Fruit fly (Drosophila melanogaster): ENCODE data around the gene Sfp65A.

The Sfp65A gene

DNA sequence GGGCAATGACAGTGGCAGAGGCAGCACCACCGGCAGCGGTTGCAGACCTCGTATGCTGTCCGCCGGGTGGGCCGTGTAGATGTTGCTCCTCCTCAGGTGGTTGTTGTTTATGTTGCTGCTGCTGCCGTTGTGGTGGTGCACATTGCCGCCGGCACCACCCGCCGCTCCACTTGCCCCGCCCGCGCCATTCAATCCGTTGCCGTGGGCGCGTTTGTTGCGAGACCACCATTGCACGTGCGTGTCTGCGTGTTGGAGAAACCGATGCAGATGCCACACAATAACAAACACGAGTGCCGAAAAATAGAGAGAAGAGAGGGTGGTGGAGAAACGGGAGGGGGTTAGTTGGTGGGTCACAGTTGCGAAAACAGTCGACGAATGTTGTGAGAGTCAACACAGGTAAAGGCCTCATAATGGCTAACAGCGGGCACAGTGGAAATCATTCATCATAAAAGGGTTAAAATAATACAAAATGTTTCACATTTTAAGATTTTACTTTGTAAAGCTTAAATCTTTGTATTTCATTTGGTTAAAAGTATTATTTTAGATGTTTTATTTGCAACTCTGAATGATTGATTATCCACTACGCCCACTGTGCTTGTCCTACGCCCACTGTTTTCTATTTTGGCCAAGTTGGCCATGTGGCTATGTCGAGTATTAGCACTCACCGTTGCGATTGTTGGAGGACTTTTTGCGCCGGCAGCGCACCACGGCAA is 18.5 kb upstream of the Sfp65A start:
- TF ChIP-seq CG7101 (tag; optimal IDR thresholded peaks at IDR 0.05) = no peak
- no peak for TF ChIP-seq bab1 (GFP tag; optimal IDR thresholded peaks at IDR 0.05)
- no peak for TF ChIP-seq CG11617 (GFP tag; optimal IDR thresholded peaks at IDR 0.05)
- no peak for TF ChIP-seq tj (GFP tag; optimal IDR thresholded peaks at IDR 0.05)
- TF ChIP-seq cnc (optimal IDR thresholded peaks at IDR 0.05) = no peak
- TF ChIP-seq Mnt (GFP tag; optimal IDR thresholded peaks at IDR 0.05) = no peak
- no peak for TF ChIP-seq CG14711 (tag; optimal IDR thresholded peaks at IDR 0.05)
- TF ChIP-seq Hr96 (GFP tag; optimal IDR thresholded peaks at IDR 0.05) = no peak
- no peak for TF ChIP-seq CG7045 (GFP tag; optimal IDR thresholded peaks at IDR 0.05)
- no peak for TF ChIP-seq CG12768 (GFP tag; optimal IDR thresholded peaks at IDR 0.05)
- no peak for TF ChIP-seq CG5204 (GFP tag; optimal IDR thresholded peaks at IDR 0.05)
- no peak for TF ChIP-seq cic (GFP tag; optimal IDR thresholded peaks at IDR 0.05)
- no peak for TF ChIP-seq CG33017 (tag; optimal IDR thresholded peaks at IDR 0.05)

DNA sequence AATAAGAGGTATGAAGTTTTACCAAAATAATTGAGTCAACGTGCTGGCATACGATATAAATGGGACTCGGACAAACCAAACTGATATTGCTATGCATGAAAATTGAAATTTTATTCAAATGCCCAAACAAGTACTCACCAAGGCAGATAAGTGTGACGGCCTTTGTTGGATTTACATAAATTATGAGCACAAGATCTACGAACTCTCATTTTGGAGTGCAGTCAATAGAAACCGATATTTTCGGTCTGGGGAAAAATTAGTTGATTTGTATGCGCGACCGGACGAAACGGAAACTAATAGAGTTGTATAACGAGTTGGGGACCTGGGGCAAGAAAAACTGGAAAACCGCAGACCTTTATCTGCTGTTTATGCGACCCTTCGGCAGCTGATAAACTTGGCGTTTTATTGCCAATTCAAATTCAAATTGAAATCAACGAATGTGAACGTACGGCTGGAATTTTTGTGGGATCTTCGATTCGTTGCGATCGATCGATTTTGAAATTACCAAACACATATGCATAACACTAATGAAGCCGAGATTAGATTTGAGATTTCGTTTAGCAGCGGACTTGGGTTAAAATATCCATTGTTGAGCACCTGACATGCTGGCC is 13.7 kb upstream of the Sfp65A start:
- TF ChIP-seq CG7101 (tag; optimal IDR thresholded peaks at IDR 0.05) = no peak
- no peak for TF ChIP-seq CG1620 (GFP tag; optimal IDR thresholded peaks at IDR 0.05)
- no peak for TF ChIP-seq pad (GFP tag; optimal IDR thresholded peaks at IDR 0.05)
- TF ChIP-seq Mnt (GFP tag; optimal IDR thresholded peaks at IDR 0.05) = no peak
- no peak for TF ChIP-seq cic (GFP tag; optimal IDR thresholded peaks at IDR 0.05)
- no peak for TF ChIP-seq toe (GFP tag; optimal IDR thresholded peaks at IDR 0.05)
- no peak for TF ChIP-seq cnc (optimal IDR thresholded peaks at IDR 0.05)
- TF ChIP-seq tj (GFP tag; optimal IDR thresholded peaks at IDR 0.05) = no peak
- no peak for TF ChIP-seq CG14711 (tag; optimal IDR thresholded peaks at IDR 0.05)

DNA sequence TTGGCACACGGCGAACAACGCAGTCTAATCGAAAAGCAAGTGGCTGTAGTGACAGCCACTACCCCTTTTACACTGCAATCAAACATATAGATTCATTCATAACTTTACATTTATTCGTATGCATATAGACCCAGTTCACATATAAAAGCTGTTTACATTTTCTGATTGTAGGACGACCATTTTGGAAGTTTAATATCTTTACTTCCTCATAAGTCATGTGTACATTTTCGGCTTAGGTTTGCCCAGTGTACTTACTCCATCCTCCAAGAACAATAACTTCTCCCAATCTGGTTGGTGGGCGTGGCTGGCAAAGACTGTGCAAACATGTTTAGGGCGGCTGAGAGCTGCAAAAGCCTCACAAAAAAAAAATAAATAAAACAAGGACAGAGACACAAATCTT is 11.8 kb upstream of the Sfp65A start:
- TF ChIP-seq kay (GFP tag; ENCODE audit: borderline replicate concordance) (peak; percentile 25), CG33017 (tag; optimal IDR thresholded peaks at IDR 0.05) (no peak), cnc (optimal IDR thresholded peaks at IDR 0.05) (no peak), Mnt (GFP tag; optimal IDR thresholded peaks at IDR 0.05) (no peak), CG14711 (tag; optimal IDR thresholded peaks at IDR 0.05) (no peak), CG7045 (GFP tag; optimal IDR thresholded peaks at IDR 0.05) (no peak)

DNA sequence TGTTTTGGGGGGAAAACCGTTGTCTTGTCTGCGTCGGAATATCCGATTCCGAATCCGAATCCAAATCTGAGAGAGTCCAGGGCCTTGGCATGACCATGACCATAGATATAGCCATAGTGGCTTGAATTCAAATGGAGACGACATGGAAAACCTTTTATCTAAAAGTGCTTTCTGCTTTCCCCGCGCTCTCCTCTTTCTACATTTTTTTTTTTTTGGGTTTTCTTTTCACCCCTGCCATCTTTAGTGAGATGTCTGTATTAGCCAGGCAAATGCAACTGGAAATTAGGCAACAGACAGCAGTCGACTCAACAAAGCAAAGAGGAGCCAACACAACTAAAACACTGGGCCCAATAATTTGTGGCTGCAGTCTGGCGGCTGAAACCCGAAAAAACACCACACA is 7.8 kb upstream of the Sfp65A start:
- TF ChIP-seq CG7045 (GFP tag; optimal IDR thresholded peaks at IDR 0.05) (no peak), Hr96 (GFP tag; optimal IDR thresholded peaks at IDR 0.05) (no peak), pad (GFP tag; optimal IDR thresholded peaks at IDR 0.05) (no peak), CG1620 (GFP tag; optimal IDR thresholded peaks at IDR 0.05) (no peak), CG7101 (tag; optimal IDR thresholded peaks at IDR 0.05) (no peak), CG5204 (GFP tag; optimal IDR thresholded peaks at IDR 0.05) (no peak), cnc (optimal IDR thresholded peaks at IDR 0.05) (no peak), CG33017 (tag; optimal IDR thresholded peaks at IDR 0.05) (no peak), kay (GFP tag; ENCODE audit: borderline replicate concordance) (no peak), Mnt (GFP tag; optimal IDR thresholded peaks at IDR 0.05) (no peak), Crg-1 (GFP tag; optimal IDR thresholded peaks at IDR 0.05) (no peak), Clk (GFP tag; optimal IDR thresholded peaks at IDR 0.05) (no peak), CG14711 (tag; optimal IDR thresholded peaks at IDR 0.05) (no peak), bab1 (GFP tag; optimal IDR thresholded peaks at IDR 0.05) (no peak), tj (GFP tag; optimal IDR thresholded peaks at IDR 0.05) (no peak), CG12768 (GFP tag; optimal IDR thresholded peaks at IDR 0.05) (no peak)

DNA sequence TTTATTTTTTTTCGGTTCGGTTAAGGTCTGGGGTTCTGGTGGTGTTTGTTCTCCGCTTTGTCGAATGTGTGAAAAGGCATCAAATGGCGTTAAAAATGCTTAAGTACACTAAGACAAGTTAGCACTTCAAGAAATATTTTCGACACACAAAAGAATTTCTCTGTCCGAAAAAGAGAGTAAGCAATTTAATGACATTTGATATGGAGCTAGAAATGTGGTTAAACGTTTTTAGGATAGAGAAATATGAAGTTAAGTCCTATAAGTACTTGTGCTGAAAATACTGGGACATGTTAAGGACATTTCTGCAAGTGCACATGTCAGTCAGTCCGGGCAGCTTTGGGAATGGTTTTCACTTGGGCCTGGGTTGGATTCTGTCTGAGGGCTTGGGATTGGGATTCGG is 5.8 kb upstream of the Sfp65A start:
- no peak for TF ChIP-seq Crg-1 (GFP tag; optimal IDR thresholded peaks at IDR 0.05)
- no peak for TF ChIP-seq CG14711 (tag; optimal IDR thresholded peaks at IDR 0.05)
- TF ChIP-seq CG12768 (GFP tag; optimal IDR thresholded peaks at IDR 0.05) = no peak

DNA sequence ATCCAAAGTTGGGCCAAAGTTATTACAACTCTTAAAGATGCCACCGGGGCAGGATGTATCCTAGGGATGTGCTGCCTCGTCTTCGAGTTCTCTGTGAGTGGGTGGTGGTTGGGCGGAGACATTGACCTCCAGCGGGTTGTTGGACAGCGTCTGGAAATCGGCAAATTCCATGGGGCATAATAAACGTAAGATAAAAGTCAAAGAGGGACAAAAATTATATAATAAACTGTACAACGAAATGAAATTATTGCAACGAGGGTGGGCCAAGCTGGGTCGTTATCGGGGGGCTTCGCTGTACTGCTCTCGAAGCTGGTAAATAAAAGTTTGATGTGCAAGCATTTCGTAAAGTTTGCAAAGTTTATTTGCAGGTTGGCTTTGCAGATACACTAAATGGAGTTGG is 1.6 kb upstream of the Sfp65A start:
- no peak for TF ChIP-seq toe (GFP tag; optimal IDR thresholded peaks at IDR 0.05)
- TF ChIP-seq Mnt (GFP tag; optimal IDR thresholded peaks at IDR 0.05) = no peak
- no peak for TF ChIP-seq cic (GFP tag; optimal IDR thresholded peaks at IDR 0.05)
- no peak for TF ChIP-seq kay (GFP tag; ENCODE audit: borderline replicate concordance)
- no peak for TF ChIP-seq CG12768 (GFP tag; optimal IDR thresholded peaks at IDR 0.05)
- TF ChIP-seq CG11617 (GFP tag; optimal IDR thresholded peaks at IDR 0.05) = no peak
- TF ChIP-seq pad (GFP tag; optimal IDR thresholded peaks at IDR 0.05) = no peak

DNA sequence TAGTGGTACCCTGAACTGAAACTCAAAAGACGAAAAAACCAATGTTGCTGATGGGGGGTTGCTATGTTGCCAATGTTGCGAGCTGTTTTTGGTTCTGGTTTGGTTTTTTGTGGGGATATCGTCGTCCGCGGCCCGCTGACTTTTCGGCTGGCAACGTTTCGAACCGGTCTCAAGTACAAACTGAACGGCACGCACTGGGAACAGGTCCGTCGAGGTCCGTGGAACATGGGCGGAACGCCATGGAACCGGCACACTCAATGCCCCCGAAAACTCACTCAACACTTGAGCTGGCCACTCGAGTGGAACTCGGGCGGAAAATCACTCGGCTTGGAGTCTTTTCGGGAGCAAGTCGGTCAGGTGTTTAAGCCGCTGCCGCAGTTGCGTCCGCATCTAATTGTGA is 2.2 kb downstream of the Sfp65A start, which contains the start of gene CG13300:
CG13300 (minus strand) TSS at position 159 of the 400 bp plus-strand sequence.
- TF ChIP-seq bab1 (GFP tag; optimal IDR thresholded peaks at IDR 0.05) = no peak
- TF ChIP-seq cnc (optimal IDR thresholded peaks at IDR 0.05) = no peak
- no peak for TF ChIP-seq CG7101 (tag; optimal IDR thresholded peaks at IDR 0.05)
- TF ChIP-seq pad (GFP tag; optimal IDR thresholded peaks at IDR 0.05) = no peak
- no peak for TF ChIP-seq CG7045 (GFP tag; optimal IDR thresholded peaks at IDR 0.05)
- no peak for TF ChIP-seq Hr96 (GFP tag; optimal IDR thresholded peaks at IDR 0.05)
- TF ChIP-seq CG11617 (GFP tag; optimal IDR thresholded peaks at IDR 0.05) = no peak
- TF ChIP-seq CG5204 (GFP tag; optimal IDR thresholded peaks at IDR 0.05) = no peak
- no peak for TF ChIP-seq CG33017 (tag; optimal IDR thresholded peaks at IDR 0.05)
- TF ChIP-seq tj (GFP tag; optimal IDR thresholded peaks at IDR 0.05) = no peak
- TF ChIP-seq toe (GFP tag; optimal IDR thresholded peaks at IDR 0.05) = no peak
- no peak for TF ChIP-seq Crg-1 (GFP tag; optimal IDR thresholded peaks at IDR 0.05)
- no peak for TF ChIP-seq CG14711 (tag; optimal IDR thresholded peaks at IDR 0.05)
- TF ChIP-seq kay (GFP tag; ENCODE audit: borderline replicate concordance) = no peak
- no peak for TF ChIP-seq ovo (GFP tag; optimal IDR thresholded peaks at IDR 0.05)
- TF ChIP-seq CG1620 (GFP tag; optimal IDR thresholded peaks at IDR 0.05) = no peak
